Worm (Caenorhabditis elegans) whole organism, L2 larva: ENCODE measurements around the gene C06E7.2.

ENCODE experiments used
- F13H6.1 ChIP-seq: sonication (generic microtip); optimal IDR thresholded peaks from 2 replicates; lab custom pipeline; 2016; ENCODE audit warnings: missing genetic modification characterization, missing compliant biosample characterization
- R02D3.7 ChIP-seq: fragments of 150-350 bp; optimal IDR thresholded peaks from 2 replicates; lab custom pipeline; 2014; ENCODE audit warnings: missing biosample characterization, missing genetic modification characterization
- ZK546.5 ChIP-seq: sonication (generic microtip); optimal IDR thresholded peaks from 2 replicates; lab custom pipeline; 2017; ENCODE audit warnings: missing biosample characterization, missing genetic modification characterization
- aly-2 ChIP-seq: fragments of 150-350 bp; optimal IDR thresholded peaks from 2 replicates; lab custom pipeline; 2014; ENCODE audit warnings: missing biosample characterization, missing genetic modification characterization
- blmp-1 ChIP-seq: sonication (generic microtip); optimal IDR thresholded peaks from 2 replicates; lab custom pipeline; 2017; ENCODE audit warnings: missing genetic modification characterization, mild to moderate bottlenecking, missing compliant biosample characterization, antibody characterized with exemption, moderate library complexity; ENCODE audit not compliant: insufficient read depth
- ceh-16 ChIP-seq: fragments of 150-350 bp; optimal IDR thresholded peaks from 2 replicates; lab custom pipeline; 2014; ENCODE audit warnings: missing biosample characterization, missing genetic modification characterization
- ceh-82 ChIP-seq: fragments of 150-350 bp; optimal IDR thresholded peaks from 2 replicates; lab custom pipeline; 2014; ENCODE audit warnings: missing biosample characterization, missing genetic modification characterization
- crh-2 ChIP-seq: sonication (generic microtip); optimal IDR thresholded peaks from 2 replicates; lab custom pipeline; 2017; ENCODE audit warnings: missing biosample characterization, missing genetic modification characterization
- egl-27 ChIP-seq: sonication (generic microtip); optimal IDR thresholded peaks from 3 replicates; lab custom pipeline; 2017; ENCODE audit warnings: missing biosample characterization, missing genetic modification reagents, missing genetic modification characterization
- elt-1 ChIP-seq: fragments of 150-350 bp; optimal IDR thresholded peaks from 2 replicates; lab custom pipeline; 2014; ENCODE audit warnings: missing biosample characterization, missing genetic modification characterization
- elt-3 ChIP-seq: sonication (generic microtip); optimal IDR thresholded peaks from 2 replicates; lab custom pipeline; 2017; ENCODE audit warnings: missing biosample characterization, missing genetic modification characterization
- fos-1 ChIP-seq: fragments of 150-350 bp; optimal IDR thresholded peaks from 2 replicates; lab custom pipeline; 2014; ENCODE audit warnings: missing biosample characterization, missing genetic modification characterization
- gmeb-1 ChIP-seq: fragments of 150-350 bp; optimal IDR thresholded peaks from 2 replicates; lab custom pipeline; 2014; ENCODE audit warnings: missing biosample characterization, missing genetic modification characterization
- lin-11 ChIP-seq: fragments of 150-350 bp; sonication (generic microtip); optimal IDR thresholded peaks from 2 replicates; lab custom pipeline; 2014; ENCODE audit warnings: missing biosample characterization, missing genetic modification characterization, inconsistent platforms, mixed read lengths
- lin-13 ChIP-seq: fragments of 150-350 bp; optimal IDR thresholded peaks from 2 replicates; lab custom pipeline; 2014; ENCODE audit warnings: missing biosample characterization, missing genetic modification reagents, missing genetic modification characterization
- lin-39 ChIP-seq: fragments of 150-350 bp; optimal IDR thresholded peaks from 2 replicates; lab custom pipeline; 2014; ENCODE audit warnings: missing biosample characterization, missing genetic modification reagents, missing genetic modification characterization
- lsy-2 ChIP-seq, 2 experiments: fragments of 150-350 bp in 1 of 2; sonication (generic microtip) in 1 of 2; optimal IDR thresholded peaks; 2 replicates each; lab custom pipeline; 2014 to 2017; ENCODE audit warnings: missing biosample characterization in 2 of 2, missing genetic modification characterization in 2 of 2
- mbf-1 ChIP-seq: sonication (generic microtip); optimal IDR thresholded peaks from 2 replicates; lab custom pipeline; 2017; ENCODE audit warnings: missing biosample characterization, missing genetic modification characterization
- mdl-1 ChIP-seq, 2 experiments: fragments of 150-350 bp in 1 of 2; sonication (generic microtip) in 1 of 2; optimal IDR thresholded peaks; 2 replicates each; lab custom pipeline; 2017; ENCODE audit warnings: missing biosample characterization in 2 of 2, missing genetic modification characterization in 2 of 2
- nhr-10 ChIP-seq: sonication (generic microtip); optimal IDR thresholded peaks from 2 replicates; lab custom pipeline; 2017; ENCODE audit warnings: missing biosample characterization, missing genetic modification characterization
- nhr-11 ChIP-seq: fragments of 150-350 bp; optimal IDR thresholded peaks from 2 replicates; lab custom pipeline; 2014; ENCODE audit warnings: missing biosample characterization, missing genetic modification characterization
- nhr-12 ChIP-seq: fragments of 150-350 bp; optimal IDR thresholded peaks from 2 replicates; lab custom pipeline; 2014; ENCODE audit warnings: missing biosample characterization, missing genetic modification characterization
- nhr-237 ChIP-seq: fragments of 150-350 bp; optimal IDR thresholded peaks from 2 replicates; lab custom pipeline; 2014; ENCODE audit warnings: missing biosample characterization, missing genetic modification characterization
- nhr-25 ChIP-seq: fragments of 150-350 bp; sonication (generic microtip); optimal IDR thresholded peaks from 3 replicates; lab custom pipeline; 2014; ENCODE audit warnings: missing biosample characterization, missing genetic modification characterization
- nhr-6 ChIP-seq: fragments of 150-350 bp; optimal IDR thresholded peaks from 2 replicates; lab custom pipeline; 2014; ENCODE audit warnings: missing biosample characterization, missing genetic modification characterization
- peb-1 ChIP-seq: fragments of 150-350 bp; optimal IDR thresholded peaks from 2 replicates; lab custom pipeline; 2014; ENCODE audit warnings: missing biosample characterization, missing genetic modification characterization
- skn-1 ChIP-seq: sonication (generic microtip); optimal IDR thresholded peaks from 2 replicates; lab custom pipeline; 2017; ENCODE audit warnings: missing biosample characterization, missing genetic modification characterization
- sma-3 ChIP-seq: sonication (generic microtip); optimal IDR thresholded peaks from 2 replicates; lab custom pipeline; 2016; ENCODE audit warnings: missing genetic modification reagents, missing genetic modification characterization, missing compliant biosample characterization
- snpc-4 ChIP-seq: fragments of 150-350 bp; optimal IDR thresholded peaks from 2 replicates; lab custom pipeline; 2014; ENCODE audit warnings: missing biosample characterization, missing genetic modification characterization
- unc-55 ChIP-seq: fragments of 150-350 bp; sonication (generic microtip); optimal IDR thresholded peaks from 3 replicates; lab custom pipeline; 2014; ENCODE audit warnings: missing biosample characterization, missing genetic modification reagents, missing genetic modification characterization
- unc-62 ChIP-seq: fragments of 150-350 bp; optimal IDR thresholded peaks from 2 replicates; lab custom pipeline; 2014; ENCODE audit warnings: missing biosample characterization, missing genetic modification reagents, missing genetic modification characterization
- zag-1 ChIP-seq: fragments of 150-350 bp; optimal IDR thresholded peaks from 2 replicates; lab custom pipeline; 2014; ENCODE audit warnings: missing biosample characterization, missing genetic modification characterization
- ztf-1 ChIP-seq: fragments of 200-800 bp; sonication (Bioruptor generic); conservative IDR thresholded peaks from 2 replicates; pipeline ENCODE4 v1.3.6; 2022; ENCODE audit warnings: missing genetic modification characterization, missing compliant biosample characterization

The C06E7.2 gene

DNA sequence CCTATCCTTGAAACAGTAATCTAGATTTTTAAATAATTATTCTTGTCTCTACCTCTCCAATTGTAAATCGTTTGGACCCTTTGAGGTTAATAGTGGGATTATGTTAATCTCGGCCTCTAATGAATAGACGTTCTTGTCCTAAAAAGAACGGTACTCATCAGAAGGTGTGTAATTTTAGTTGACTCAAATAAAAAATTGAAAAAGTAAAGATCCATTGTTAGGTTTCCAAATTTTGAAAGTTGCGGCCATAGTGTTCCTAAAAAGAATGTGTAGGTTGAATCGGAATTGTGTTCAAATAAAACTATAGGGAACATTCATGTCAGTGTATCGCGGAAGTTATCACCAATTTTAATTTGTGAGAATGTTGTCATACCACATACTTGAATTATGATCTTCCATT lies 16.3 kb downstream of the C06E7.2 start:
- TF ChIP-seq skn-1 (tag; lab: Kevin White, UChicago) (no peak), snpc-4 (no peak), ZK546.5 (tag; lab: Kevin White, UChicago) (no peak), lin-39 (tag; lab: Kevin White, UChicago) (no peak), lin-11 (tag; lab: Kevin White, UChicago) (no peak), fos-1 (tag; lab: Kevin White, UChicago) (no peak), nhr-237 (tag; lab: Kevin White, UChicago) (no peak), sma-3 (no peak), F13H6.1 (tag; lab: Kevin White, UChicago) (no peak), nhr-10 (tag; lab: Kevin White, UChicago) (no peak), unc-62 (GFP tag; lab: Kevin White, UChicago) (no peak), elt-1 (no peak), lin-13 (GFP tag; lab: Kevin White, UChicago) (no peak), egl-27 (tag; lab: Kevin White, UChicago) (no peak), crh-2 (tag; lab: Kevin White, UChicago) (no peak)

DNA sequence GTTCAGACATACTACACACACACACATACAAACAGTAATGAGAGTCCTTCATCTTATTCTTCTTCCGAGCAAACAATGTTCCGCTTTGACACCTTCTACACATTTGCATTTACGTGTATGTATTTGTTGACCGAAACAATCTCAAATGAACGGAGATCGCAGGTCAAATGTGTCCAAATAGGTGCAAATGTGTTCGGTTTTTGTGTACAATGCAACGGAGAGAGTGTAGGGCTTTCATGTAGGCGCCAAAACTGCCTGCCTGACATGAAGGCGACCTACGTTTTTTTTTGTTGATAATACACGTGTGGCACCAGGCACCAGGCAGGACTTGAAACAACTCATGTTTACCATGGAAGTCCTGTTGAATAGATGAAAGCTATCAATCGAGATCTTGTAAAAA lies 17.7 kb downstream of the C06E7.2 start:
- TF ChIP-seq gmeb-1 (tag; lab: Kevin White, UChicago) (no peak), mbf-1 (tag; lab: Kevin White, UChicago) (no peak), R02D3.7 (tag; lab: Kevin White, UChicago) (no peak), ceh-82 (no peak), ceh-16 (no peak), nhr-6 (tag; lab: Kevin White, UChicago) (no peak), ztf-1 (GFP tag; lab: Robert Waterston, UW) (no peak), mdl-1 (tag; optimal IDR thresholded peaks at IDR 0.05; lab: Kevin White, UChicago) (no peak), lin-11 (tag; lab: Kevin White, UChicago) (no peak), nhr-237 (tag; lab: Kevin White, UChicago) (no peak), lsy-2 (tag; optimal IDR thresholded peaks at IDR 0.05; lab: Kevin White, UChicago) (no peak), zag-1 (tag; lab: Kevin White, UChicago) (no peak), skn-1 (tag; lab: Kevin White, UChicago) (no peak), unc-62 (GFP tag; lab: Kevin White, UChicago) (no peak), nhr-25 (tag; lab: Kevin White, UChicago) (no peak), lin-39 (tag; lab: Kevin White, UChicago) (no peak), aly-2 (tag; lab: Kevin White, UChicago) (no peak), sma-3 (no peak), nhr-11 (tag; lab: Kevin White, UChicago) (no peak)

DNA sequence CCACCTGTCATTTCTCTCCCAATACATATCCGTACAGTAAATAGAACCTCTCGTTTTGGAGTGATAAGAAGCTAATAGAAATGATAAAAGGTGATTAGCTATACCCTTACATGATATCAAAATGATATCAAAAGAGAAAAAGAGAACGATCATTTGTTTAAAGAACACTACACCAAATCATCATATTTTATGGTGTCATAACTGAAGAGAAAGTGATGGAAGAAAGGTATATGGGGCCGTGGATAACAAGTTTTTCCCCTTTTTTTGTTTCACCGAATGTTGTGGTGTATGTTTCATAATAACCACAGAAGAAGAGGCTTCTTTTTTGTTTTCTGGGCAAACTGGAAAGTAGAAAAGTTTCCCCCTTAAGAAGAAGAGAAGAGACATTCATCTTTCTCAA lies 18.9 kb downstream of the C06E7.2 start:
- TF ChIP-seq blmp-1 (tag; lab: Kevin White, UChicago) (peak; percentile 69), zag-1 (tag; lab: Kevin White, UChicago) (no peak)

DNA sequence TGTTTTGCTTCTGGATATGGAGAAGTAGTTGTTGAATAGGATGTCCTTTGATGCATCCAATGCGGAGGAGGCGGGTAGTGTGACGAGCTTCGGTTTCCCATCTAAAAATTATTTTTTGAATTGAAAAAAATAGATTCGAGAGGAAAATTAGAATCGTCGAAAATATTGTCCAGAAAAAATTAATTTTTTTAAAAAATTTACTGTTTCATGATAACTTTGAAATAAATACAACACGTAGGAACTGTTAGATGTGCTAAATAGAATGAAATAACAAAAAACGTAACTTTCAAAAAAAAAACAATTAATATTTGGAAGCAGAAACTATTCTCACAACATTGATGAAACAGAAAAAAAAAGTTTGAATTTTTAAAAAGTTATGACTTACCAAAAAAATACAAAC lies 20.6 kb downstream of the C06E7.2 start, which contains the start of gene C06E7.4:
Gene C06E7.4, minus strand, starts transcription at position 101 of the 400 bp plus-strand sequence.
- TF ChIP-seq nhr-11 (tag; lab: Kevin White, UChicago), result no peak
- no peak for TF ChIP-seq unc-62 (GFP tag; lab: Kevin White, UChicago)

DNA sequence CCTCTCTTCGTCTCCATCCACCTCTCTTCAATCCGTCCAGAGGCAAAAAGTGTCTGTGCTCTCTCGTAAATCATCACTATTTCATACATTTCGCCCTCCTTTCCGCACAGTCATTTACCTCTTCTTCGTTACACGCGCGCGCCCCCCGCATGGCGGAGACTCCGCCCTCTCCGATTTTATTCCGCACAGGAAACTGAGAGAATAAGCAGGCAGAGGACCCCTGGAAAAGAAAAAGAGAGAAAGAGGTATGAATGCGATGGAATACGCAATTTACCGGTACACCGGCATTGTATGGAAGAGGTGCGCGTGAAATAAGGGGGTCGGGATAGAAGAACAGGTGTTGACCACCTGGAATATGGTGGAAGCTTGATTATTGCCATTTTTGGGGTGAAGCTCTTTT lies 21.5 kb downstream of the C06E7.2 start:
- TF ChIP-seq fos-1 (tag; lab: Kevin White, UChicago) (no peak), nhr-6 (tag; lab: Kevin White, UChicago) (no peak), nhr-11 (tag; lab: Kevin White, UChicago) (no peak), unc-55 (GFP tag; lab: Kevin White, UChicago) (no peak), blmp-1 (tag; lab: Kevin White, UChicago) (no peak), elt-3 (no peak), lin-13 (GFP tag; lab: Kevin White, UChicago) (no peak), nhr-12 (tag; lab: Kevin White, UChicago) (no peak), lsy-2 (tag; optimal IDR thresholded peaks at IDR 0.05; lab: Kevin White, UChicago) (no peak), ceh-16 (no peak), mdl-1 (tag; optimal IDR thresholded peaks at IDR 0.05; lab: Kevin White, UChicago) (no peak), F13H6.1 (tag; lab: Kevin White, UChicago) (no peak), peb-1 (tag; lab: Kevin White, UChicago) (no peak)
